Worm (Caenorhabditis elegans) whole organism, L1 larva: ENCODE results near the gene comt-5.

Experiments used
- aha-1 ChIP-seq: fragments of 150-350 bp; optimal IDR thresholded peaks from 2 replicates; lab custom pipeline; 2014; ENCODE audit warnings: missing biosample characterization, missing genetic modification characterization
- alr-1 ChIP-seq: fragments of 200-800 bp; sonication (Bioruptor generic); optimal IDR thresholded peaks from 2 replicates; lab custom pipeline; 2018; ENCODE audit warnings: borderline replicate concordance, mild to moderate bottlenecking, missing genetic modification characterization, missing compliant biosample characterization
- aly-2 ChIP-seq: fragments of 150-350 bp; optimal IDR thresholded peaks from 2 replicates; lab custom pipeline; 2014; ENCODE audit warnings: missing biosample characterization, missing genetic modification characterization
- ama-1 ChIP-seq: fragments of 150-350 bp; optimal IDR thresholded peaks from 2 replicates; lab custom pipeline; 2014
- blmp-1 ChIP-seq: fragments of 150-350 bp; optimal IDR thresholded peaks from 2 replicates; lab custom pipeline; 2014; ENCODE audit warnings: missing biosample characterization, missing genetic modification characterization
- ceh-8 ChIP-seq: fragments of 200-800 bp; sonication (Bioruptor generic); optimal IDR thresholded peaks from 2 replicates; lab custom pipeline; 2018; ENCODE audit warnings: mild to moderate bottlenecking, missing genetic modification characterization, moderate library complexity, missing compliant biosample characterization
- ceh-88 ChIP-seq: fragments of 200-800 bp; sonication (Bioruptor generic); IDR thresholded peaks from 2 replicates; pipeline ENCODE4 v1.3.6; 2022; ENCODE audit warnings: missing genetic modification characterization, missing compliant biosample characterization
- ces-1 ChIP-seq: fragments of 150-350 bp; optimal IDR thresholded peaks from 2 replicates; lab custom pipeline; 2014; ENCODE audit warnings: missing biosample characterization, missing genetic modification reagents, missing genetic modification characterization
- efl-1 ChIP-seq, 4 experiments: fragments of 150-350 bp; optimal IDR thresholded peaks in 3 of 4; peaks in 1 of 4; 1 replicate in 1 of 4; 2 replicates in 3 of 4; lab custom pipeline; 2014; ENCODE audit warnings: missing biosample characterization in 2 of 4, missing genetic modification characterization in 2 of 4, missing genetic modification reagents in 2 of 4
- egl-27 ChIP-seq, 2 experiments: fragments of 150-350 bp in 1 of 2; sonication (generic microtip); optimal IDR thresholded peaks; 3 replicates each; lab custom pipeline; 2017 to 2018; ENCODE audit warnings: missing biosample characterization in 2 of 2, missing genetic modification characterization in 2 of 2, missing genetic modification reagents in 2 of 2
- elt-2 ChIP-seq: sonication (generic microtip); optimal IDR thresholded peaks from 2 replicates; lab custom pipeline; 2016; ENCODE audit warnings: missing genetic modification characterization, mild to moderate bottlenecking, inconsistent platforms, missing compliant biosample characterization, missing genetic modification reagents
- elt-3 ChIP-seq, 6 experiments: fragments of 150-350 bp in 1 of 6; sonication (generic microtip); optimal IDR thresholded peaks; 2 replicates each; lab custom pipeline; 2017 to 2018; ENCODE audit warnings: missing biosample characterization in 6 of 6, missing genetic modification characterization in 6 of 6, inconsistent platforms in 1 of 6
- fkh-10 ChIP-seq: sonication (generic microtip); optimal IDR thresholded peaks from 2 replicates; lab custom pipeline; 2017; ENCODE audit warnings: missing biosample characterization, missing genetic modification reagents, missing genetic modification characterization
- hlh-4 ChIP-seq: sonication (generic microtip); optimal IDR thresholded peaks from 2 replicates; lab custom pipeline; 2016; ENCODE audit warnings: mild to moderate bottlenecking, missing genetic modification characterization, missing compliant biosample characterization
- irx-1 ChIP-seq: sonication (generic microtip); optimal IDR thresholded peaks from 2 replicates; lab custom pipeline; 2016; ENCODE audit warnings: missing genetic modification characterization, missing compliant biosample characterization
- lin-14 ChIP-seq: fragments of 200-800 bp; sonication (Bioruptor generic); optimal IDR thresholded peaks from 2 replicates; lab custom pipeline; 2018; ENCODE audit warnings: mild to moderate bottlenecking, missing genetic modification characterization, moderate library complexity, missing compliant biosample characterization
- lin-35 ChIP-seq, 2 experiments: fragments of 150-350 bp; optimal IDR thresholded peaks; 2 replicates each; lab custom pipeline; 2014; ENCODE audit warnings: missing biosample characterization in 2 of 2, missing genetic modification characterization in 2 of 2, missing genetic modification reagents in 2 of 2
- mab-9 ChIP-seq: fragments of 200-800 bp; sonication (Bioruptor generic); IDR thresholded peaks from 2 replicates; pipeline ENCODE4 v1.3.6; 2022; ENCODE audit warnings: missing genetic modification reagents, missing genetic modification characterization, missing compliant biosample characterization
- mdl-1 ChIP-seq, 2 experiments: fragments of 150-350 bp; optimal IDR thresholded peaks; 2 replicates each; lab custom pipeline; 2014 to 2017; ENCODE audit warnings: missing biosample characterization in 2 of 2, missing genetic modification characterization in 2 of 2, inconsistent platforms in 1 of 2
- mef-2 ChIP-seq: fragments of 150-350 bp; optimal IDR thresholded peaks from 2 replicates; lab custom pipeline; 2014; ENCODE audit warnings: missing biosample characterization, missing genetic modification characterization
- nhr-12 ChIP-seq: sonication (generic microtip); optimal IDR thresholded peaks from 2 replicates; lab custom pipeline; 2017; ENCODE audit warnings: missing biosample characterization, missing genetic modification characterization
- nhr-20 ChIP-seq: sonication (generic microtip); optimal IDR thresholded peaks from 2 replicates; lab custom pipeline; 2016; ENCODE audit warnings: mild to moderate bottlenecking, missing genetic modification characterization, missing compliant biosample characterization
- nhr-47 ChIP-seq: sonication (generic microtip); optimal IDR thresholded peaks from 2 replicates; lab custom pipeline; 2016; ENCODE audit warnings: mild to moderate bottlenecking, missing genetic modification characterization, moderate library complexity, missing compliant biosample characterization
- nhr-71 ChIP-seq: sonication (generic microtip); optimal IDR thresholded peaks from 2 replicates; lab custom pipeline; 2016; ENCODE audit warnings: mild to moderate bottlenecking, missing genetic modification characterization, moderate library complexity, missing compliant biosample characterization
- nhr-76 ChIP-seq: sonication (generic microtip); optimal IDR thresholded peaks from 2 replicates; lab custom pipeline; 2017; ENCODE audit warnings: missing biosample characterization, missing genetic modification characterization
- nhr-77 ChIP-seq: fragments of 150-350 bp; optimal IDR thresholded peaks from 2 replicates; lab custom pipeline; 2014; ENCODE audit warnings: missing biosample characterization, missing genetic modification characterization
- nhr-84 ChIP-seq: sonication (generic microtip); optimal IDR thresholded peaks from 2 replicates; lab custom pipeline; 2017; ENCODE audit warnings: missing biosample characterization, missing genetic modification characterization
- nhr-85 ChIP-seq: sonication (generic microtip); peaks from one replicate; lab custom pipeline; 2016; ENCODE audit warnings: missing genetic modification characterization, inconsistent platforms, missing compliant biosample characterization
- pax-3 ChIP-seq: fragments of 200-800 bp; sonication (Bioruptor generic); optimal IDR thresholded peaks from 2 replicates; lab custom pipeline; 2018; ENCODE audit warnings: mild to moderate bottlenecking, missing genetic modification characterization, moderate library complexity, missing compliant biosample characterization
- skn-1 ChIP-seq: fragments of 150-350 bp; optimal IDR thresholded peaks from 2 replicates; lab custom pipeline; 2014; ENCODE audit warnings: missing biosample characterization, missing genetic modification characterization
- snu-23 ChIP-seq: sonication (generic microtip); optimal IDR thresholded peaks from 2 replicates; lab custom pipeline; 2016; ENCODE audit warnings: missing genetic modification characterization, missing compliant biosample characterization
- unc-30 ChIP-seq: sonication (generic microtip); optimal IDR thresholded peaks from 2 replicates; lab custom pipeline; 2017; ENCODE audit warnings: missing biosample characterization, missing genetic modification characterization
- unc-86 ChIP-seq: sonication (generic microtip); optimal IDR thresholded peaks from 2 replicates; lab custom pipeline; 2016; ENCODE audit warnings: missing genetic modification characterization, missing compliant biosample characterization
- unc-98 ChIP-seq: fragments of 200-800 bp; sonication (Bioruptor generic); IDR thresholded peaks from 2 replicates; pipeline ENCODE4 v1.3.6; 2022; ENCODE audit warnings: missing genetic modification characterization, missing compliant biosample characterization
- xbp-1 ChIP-seq: sonication (generic microtip); optimal IDR thresholded peaks from 2 replicates; lab custom pipeline; 2016; ENCODE audit warnings: missing genetic modification characterization, missing compliant biosample characterization
- zip-4 ChIP-seq: fragments of 200-800 bp; sonication (Bioruptor generic); optimal IDR thresholded peaks from 2 replicates; lab custom pipeline; 2018; ENCODE audit warnings: mild to moderate bottlenecking, missing genetic modification characterization, moderate library complexity, missing compliant biosample characterization

The comt-5 gene

ce11 chrV:2067985-2068499, 14.6 kb upstream of the comt-5 start, which contains the start of gene lbp-9 (continued):
- no peak for TF ChIP-seq fkh-10 (GFP tag; lab: Kevin White, UChicago)
- peak; percentile 25 for TF ChIP-seq irx-1 (tag; lab: Kevin White, UChicago)
- peak; percentile 41 for TF ChIP-seq nhr-47 (tag; lab: Kevin White, UChicago)
- TF ChIP-seq nhr-77 = no peak
- no peak for TF ChIP-seq elt-2 (tag; lab: Kevin White, UChicago)
- no peak for TF ChIP-seq nhr-84 (tag; lab: Kevin White, UChicago)
- TF ChIP-seq efl-1 (optimal IDR thresholded peaks at IDR 0.05; lab: Kevin White, UChicago) = peak; percentile 12 to 35
- TF ChIP-seq efl-1 (GFP tag; optimal IDR thresholded peaks at IDR 0.05 in 1 of 2; lab: Kevin White, UChicago) = peak; percentile 36 to 82
- no peak for TF ChIP-seq nhr-76

DNA sequence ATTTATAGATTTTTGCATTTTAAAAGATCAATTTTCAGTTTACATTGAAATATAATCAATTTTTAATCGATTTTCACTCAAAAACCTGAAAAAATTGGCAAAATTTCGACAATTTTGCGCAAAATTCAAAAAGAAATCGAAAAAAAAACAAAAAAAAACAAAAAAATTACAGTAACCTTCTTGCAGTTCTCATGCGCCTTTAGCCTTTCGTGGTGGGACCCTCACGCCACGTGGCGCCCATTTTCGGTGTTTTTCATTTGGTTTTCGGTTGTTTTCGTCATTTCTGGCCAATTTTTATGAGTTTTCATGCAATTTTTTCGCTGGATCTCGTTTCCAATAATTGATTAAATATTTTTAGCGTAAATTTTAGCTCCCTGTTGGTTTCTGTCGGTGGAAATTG, 14.0 kb upstream of the comt-5 start:
- TF ChIP-seq alr-1 (no peak), mab-9 (GFP tag; lab: Robert Waterston, UW) (no peak), pax-3 (no peak), elt-3 (tag; optimal IDR thresholded peaks at IDR 0.05; lab: Kevin White, UChicago) (no peak), ces-1 (GFP tag; lab: Kevin White, UChicago) (no peak), unc-98 (GFP tag; lab: Robert Waterston, UW) (no peak), mdl-1 (tag; optimal IDR thresholded peaks at IDR 0.05; lab: Kevin White, UChicago) (no peak), aha-1 (no peak), xbp-1 (tag; lab: Kevin White, UChicago) (no peak), lin-14 (GFP tag; lab: Kevin White, UChicago) (no peak)

- no peak for TF ChIP-seq ama-1 (lab: Kevin White, UChicago)
- no peak for TF ChIP-seq nhr-12 (tag; lab: Kevin White, UChicago)
- TF ChIP-seq ceh-8 (GFP tag; lab: Kevin White, UChicago) = no peak
- no peak for TF ChIP-seq fkh-10 (GFP tag; lab: Kevin White, UChicago)
- peak; percentile 54 for TF ChIP-seq blmp-1 (tag; lab: Kevin White, UChicago)
- no peak for TF ChIP-seq ceh-88
- no peak for TF ChIP-seq xbp-1 (tag; lab: Kevin White, UChicago)
- TF ChIP-seq aly-2 (tag; lab: Kevin White, UChicago) = no peak
- peak; percentile 22 for TF ChIP-seq skn-1 (tag; lab: Kevin White, UChicago)
- peak; percentile 31 for TF ChIP-seq nhr-85 (tag; lab: Kevin White, UChicago)
- peak; percentile 27 for TF ChIP-seq nhr-20
- peak; percentile 39 for TF ChIP-seq snu-23 (GFP tag; lab: Kevin White, UChicago)
- no peak for TF ChIP-seq hlh-4 (tag; lab: Kevin White, UChicago)
- no peak for TF ChIP-seq egl-27 (tag; optimal IDR thresholded peaks at IDR 0.05; lab: Kevin White, UChicago)
- TF ChIP-seq lin-35 (GFP tag; optimal IDR thresholded peaks at IDR 0.05; lab: Kevin White, UChicago) = peak in 1 of 2 experiments; percentile 33
- no peak for TF ChIP-seq unc-86
These were observed 13.4 kb upstream of the comt-5 start, which contains the start of gene nhr-86 for ce11 chrV:2066780-2067179. nhr-86 (minus strand) TSS chrV:2066850.

- TF ChIP-seq lin-35 (GFP tag; optimal IDR thresholded peaks at IDR 0.05; lab: Kevin White, UChicago) = peak in 1 of 2 experiments; percentile 3
- TF ChIP-seq nhr-71 = peak; percentile 8
- TF ChIP-seq skn-1 (tag; lab: Kevin White, UChicago) = peak; percentile 99
- no peak for TF ChIP-seq efl-1 (optimal IDR thresholded peaks at IDR 0.05; lab: Kevin White, UChicago)
- peak in 1 of 2 experiments; percentile 24 for TF ChIP-seq efl-1 (GFP tag; optimal IDR thresholded peaks at IDR 0.05 in 1 of 2; lab: Kevin White, UChicago)
- no peak for TF ChIP-seq unc-30 (tag; lab: Kevin White, UChicago)
- TF ChIP-seq nhr-20 = peak; percentile 39
- peak; percentile 22 for TF ChIP-seq zip-4
- no peak for TF ChIP-seq mef-2 (tag; lab: Kevin White, UChicago)
These were observed 3.9 kb upstream of the comt-5 start, which contains the start of gene comt-3 for ce11 chrV:2057324-2057723. comt-3 (plus strand) TSS chrV:2057537.
